Fruit fly (Drosophila melanogaster) whole organism, wandering third instar larva: ENCODE results near the gene CG42659.
A peak's percentile ranks its signal among the peaks of the same experiment; 100 is the strongest.

Experiments used
- Abd-B ChIP-seq: fragments of >200 bp; optimal IDR thresholded peaks from 2 replicates; lab custom pipeline; 2017; ENCODE audit warnings: missing biosample characterization, missing genetic modification characterization
- CrebA ChIP-seq: fragments of 200-800 bp; sonication (Bioruptor generic); optimal IDR thresholded peaks from 2 replicates; lab custom pipeline; 2016; ENCODE audit warnings: missing biosample characterization, mild to moderate bottlenecking, missing genetic modification characterization, borderline replicate concordance
- Dfd ChIP-seq: fragments of >200 bp; optimal IDR thresholded peaks from 2 replicates; lab custom pipeline; 2017; ENCODE audit warnings: missing biosample characterization, missing genetic modification characterization
- GATAd ChIP-seq: sonication (Bioruptor generic); optimal IDR thresholded peaks from 2 replicates; lab custom pipeline; 2016; ENCODE audit warnings: missing biosample characterization, missing genetic modification characterization
- HLH106 ChIP-seq: fragments of 200-800 bp; optimal IDR thresholded peaks from 3 replicates; lab custom pipeline; 2019; ENCODE audit warnings: missing biosample characterization, mild to moderate bottlenecking, missing genetic modification characterization, moderate library complexity
- Hnf4 ChIP-seq: fragments of 200-800 bp; sonication (Bioruptor generic); optimal IDR thresholded peaks from 2 replicates; lab custom pipeline; 2016; ENCODE audit warnings: missing biosample characterization, mild to moderate bottlenecking, missing genetic modification characterization
- Hr78 ChIP-seq: fragments of >200 bp; optimal IDR thresholded peaks from 2 replicates; lab custom pipeline; 2017; ENCODE audit warnings: missing biosample characterization, missing genetic modification characterization
- Hr83 ChIP-seq: fragments of 200-300 bp; sonication (Bioruptor generic); optimal IDR thresholded peaks from 2 replicates; lab custom pipeline; 2016; ENCODE audit warnings: missing biosample characterization, mild to moderate bottlenecking, missing genetic modification characterization, moderate library complexity; ENCODE audit not compliant: poor library complexity, severe bottlenecking
- Jra ChIP-seq: sonication (Bioruptor generic); optimal IDR thresholded peaks from 2 replicates; lab custom pipeline; 2016; ENCODE audit warnings: missing biosample characterization, missing genetic modification characterization
- Myc ChIP-seq: fragments of >200 bp; optimal IDR thresholded peaks from 2 replicates; lab custom pipeline; 2017
- N ChIP-seq: fragments of >200 bp; optimal IDR thresholded peaks from 2 replicates; lab custom pipeline; 2018; ENCODE audit warnings: missing biosample characterization, missing external identifiers, missing genetic modification characterization
- OdsH ChIP-seq: fragments of 200-800 bp; sonication (Bioruptor generic); optimal IDR thresholded peaks from 2 replicates; lab custom pipeline; 2016; ENCODE audit warnings: missing biosample characterization, mild to moderate bottlenecking, missing genetic modification characterization
- Rel ChIP-seq, 2 experiments: fragments of 200-800 bp; sonication (Bioruptor generic) in 1 of 2; optimal IDR thresholded peaks; 2 replicates in 1 of 2; 3 replicates in 1 of 2; lab custom pipeline; 2016 to 2019; ENCODE audit warnings: mild to moderate bottlenecking in 2 of 2, missing biosample characterization in 2 of 2, missing genetic modification characterization in 2 of 2, moderate library complexity in 1 of 2
- Sp1 ChIP-seq: fragments of 200-800 bp; sonication (Bioruptor generic); optimal IDR thresholded peaks from 3 replicates; lab custom pipeline; 2019; ENCODE audit warnings: missing biosample characterization, mild to moderate bottlenecking, missing genetic modification characterization, moderate library complexity
- Vsx2 ChIP-seq: fragments of 200-300, 225-300 bp; sonication (Bioruptor generic); optimal IDR thresholded peaks from 2 replicates; lab custom pipeline; 2018; ENCODE audit warnings: missing biosample characterization, missing genetic modification characterization; ENCODE audit not compliant: partially characterized antibody
- br ChIP-seq: fragments of 200-800 bp; sonication (Bioruptor generic); optimal IDR thresholded peaks from 2 replicates; lab custom pipeline; 2016; ENCODE audit warnings: missing biosample characterization, missing genetic modification characterization
- brk ChIP-seq: fragments of 200-800 bp; sonication (Bioruptor generic); optimal IDR thresholded peaks from 2 replicates; lab custom pipeline; 2016; ENCODE audit warnings: missing biosample characterization, mild to moderate bottlenecking, missing genetic modification characterization
- dl ChIP-seq, 2 experiments: fragments of 175-275, 200-275 bp in 1 of 2; fragments of 200-275 bp in 1 of 2; sonication (Bioruptor generic); optimal IDR thresholded peaks; lab custom pipeline; 2018; ENCODE audit warnings: mild to moderate bottlenecking in 2 of 2, missing biosample characterization in 2 of 2, missing genetic modification characterization in 2 of 2, moderate library complexity in 2 of 2; ENCODE audit not compliant: partially characterized antibody in 2 of 2, insufficient read depth in 1 of 2
- dmrt93B ChIP-seq: fragments of 200-800 bp; sonication (Bioruptor generic); optimal IDR thresholded peaks from 2 replicates; lab custom pipeline; 2018; ENCODE audit warnings: missing biosample characterization, mild to moderate bottlenecking, missing genetic modification characterization
- dsf ChIP-seq: sonication (Bioruptor generic); optimal IDR thresholded peaks from 2 replicates; lab custom pipeline; 2016; ENCODE audit warnings: missing biosample characterization, missing genetic modification characterization, borderline replicate concordance
- ey ChIP-seq: fragments of 200-800 bp; sonication (Bioruptor generic); optimal IDR thresholded peaks from 2 replicates; lab custom pipeline; 2016; ENCODE audit warnings: missing biosample characterization, missing genetic modification characterization
- fru ChIP-seq: fragments of 200-800 bp; sonication (Bioruptor generic); optimal IDR thresholded peaks from 3 replicates; lab custom pipeline; 2016; ENCODE audit warnings: missing biosample characterization, mild to moderate bottlenecking, missing genetic modification characterization
- h ChIP-seq: fragments of 200-800 bp; sonication (Bioruptor generic); optimal IDR thresholded peaks from 3 replicates; lab custom pipeline; 2016; ENCODE audit warnings: missing biosample characterization, mild to moderate bottlenecking, missing genetic modification characterization
- jim ChIP-seq: fragments of 175-275, 200-325 bp; sonication (Bioruptor generic); optimal IDR thresholded peaks from 2 replicates; lab custom pipeline; 2016; ENCODE audit warnings: missing biosample characterization, mild to moderate bottlenecking, missing genetic modification characterization
- pan ChIP-seq: fragments of >200 bp; optimal IDR thresholded peaks from 2 replicates; lab custom pipeline; 2017
- rgr ChIP-seq: fragments of 200-800 bp; sonication (Bioruptor generic); optimal IDR thresholded peaks from 3 replicates; lab custom pipeline; 2016; ENCODE audit warnings: missing biosample characterization, mild to moderate bottlenecking, missing genetic modification characterization
- sage ChIP-seq: fragments of 200-800 bp; sonication (Bioruptor generic); optimal IDR thresholded peaks from 2 replicates; lab custom pipeline; 2016; ENCODE audit warnings: missing biosample characterization, mild to moderate bottlenecking, missing genetic modification characterization
- sv ChIP-seq: fragments of 200-800 bp; sonication (Bioruptor generic); optimal IDR thresholded peaks from 3 replicates; lab custom pipeline; 2016; ENCODE audit warnings: missing biosample characterization, missing genetic modification characterization
- tai ChIP-seq: sonication (Bioruptor generic); optimal IDR thresholded peaks from 2 replicates; lab custom pipeline; 2016; ENCODE audit warnings: missing biosample characterization, missing genetic modification characterization
- usp ChIP-seq: fragments of >200 bp; optimal IDR thresholded peaks from 2 replicates; lab custom pipeline; 2017; ENCODE audit warnings: missing biosample characterization, missing genetic modification characterization

Gene CG42659

dm6 chr2L:17963710-17964109 is 43.5 kb upstream of the CG42659 start:
- TF ChIP-seq tai (GFP tag; lab: Kevin White, UChicago), result no peak
- TF ChIP-seq Vsx2, result no peak
- TF ChIP-seq Myc (lab: Kevin White, UChicago), result no peak
- no peak for TF ChIP-seq Hr78 (GFP tag; lab: Kevin White, UChicago)
- no peak for TF ChIP-seq fru (GFP tag; lab: Kevin White, UChicago)
- no peak for TF ChIP-seq sage (GFP tag; lab: Kevin White, UChicago)
- no peak for TF ChIP-seq h
- TF ChIP-seq Sp1, result no peak
- TF ChIP-seq CrebA (GFP tag; lab: Kevin White, UChicago), result no peak
- TF ChIP-seq usp (GFP tag; lab: Kevin White, UChicago), result no peak
- no peak for TF ChIP-seq dsf (GFP tag; lab: Kevin White, UChicago)
- no peak for TF ChIP-seq rgr (GFP tag; lab: Kevin White, UChicago)
- no peak for TF ChIP-seq sv (GFP tag; lab: Kevin White, UChicago)
- TF ChIP-seq ey, result no peak

- TF ChIP-seq Rel (GFP tag; optimal IDR thresholded peaks at IDR 0.05; lab: Kevin White, UChicago), result no peak
- no peak for TF ChIP-seq Rel (tag; optimal IDR thresholded peaks at IDR 0.05; lab: Kevin White, UChicago)
- peak; percentile 94 for TF ChIP-seq Dfd (GFP tag; lab: Kevin White, UChicago)
- TF ChIP-seq jim (GFP tag; lab: Kevin White, UChicago), result no peak
- no peak for TF ChIP-seq tai (GFP tag; lab: Kevin White, UChicago)
- TF ChIP-seq Hnf4 (GFP tag; lab: Kevin White, UChicago), result no peak
- no peak for TF ChIP-seq HLH106 (tag; lab: Kevin White, UChicago)
- TF ChIP-seq dmrt93B, result no peak
- no peak for TF ChIP-seq br (GFP tag; lab: Kevin White, UChicago)
Measured at dm6 chr2L:17972999-17973398, 34.2 kb upstream of the CG42659 start.

dm6 chr2L:17982372-17982771 is 24.8 kb upstream of the CG42659 start, which contains the start of gene btv:
Gene btv, minus strand, starts transcription at chr2L:17982472.
- TF ChIP-seq usp (GFP tag; lab: Kevin White, UChicago), result no peak
- no peak for TF ChIP-seq Rel (GFP tag; optimal IDR thresholded peaks at IDR 0.05; lab: Kevin White, UChicago)
- TF ChIP-seq Rel (tag; optimal IDR thresholded peaks at IDR 0.05; lab: Kevin White, UChicago), result no peak
- TF ChIP-seq dl (GFP tag; optimal IDR thresholded peaks at IDR 0.05; lab: Kevin White, UChicago; ENCODE audit: insufficient read depth in 1 of 2, partially characterized antibody in 2 of 2), result no peak
- no peak for TF ChIP-seq Dfd (GFP tag; lab: Kevin White, UChicago)
- no peak for TF ChIP-seq sage (GFP tag; lab: Kevin White, UChicago)
- TF ChIP-seq rgr (GFP tag; lab: Kevin White, UChicago), result no peak
- TF ChIP-seq, all 38 proteins: peak for 0

- TF ChIP-seq brk (no peak), N (GFP tag; lab: Kevin White, UChicago) (no peak), Jra (no peak), h (no peak), GATAd (GFP tag; lab: Kevin White, UChicago) (no peak), dl (GFP tag; optimal IDR thresholded peaks at IDR 0.05; lab: Kevin White, UChicago; ENCODE audit: insufficient read depth in 1 of 2, partially characterized antibody in 2 of 2) (no peak), ey (no peak), OdsH (GFP tag; lab: Kevin White, UChicago) (no peak)
- TF ChIP-seq, all 38 proteins: peak for 0
Measured at dm6 chr2L:17986099-17986498, 21.1 kb upstream of the CG42659 start, which contains the start of gene CG5681. Gene CG5681, plus strand, starts transcription at chr2L:17986399.

- TF ChIP-seq Hr83 (GFP tag; lab: Kevin White, UChicago), result no peak
- no peak for TF ChIP-seq br (GFP tag; lab: Kevin White, UChicago)
- peak; percentile 49 for TF ChIP-seq Dfd (GFP tag; lab: Kevin White, UChicago)
- TF ChIP-seq rgr (GFP tag; lab: Kevin White, UChicago), result no peak
Measured at dm6 chr2L:17988955-17989354, 18.2 kb upstream of the CG42659 start.

dm6 chr2L:17990118-17990517 is 17.0 kb upstream of the CG42659 start, which contains the start of gene Prosbeta5R2:
Gene Prosbeta5R2, plus strand, starts transcription at chr2L:17990418.
- TF ChIP-seq Abd-B (GFP tag; lab: Kevin White, UChicago) (no peak), h (no peak), Dfd (GFP tag; lab: Kevin White, UChicago) (no peak), pan (no peak)
